Worm (Caenorhabditis elegans) whole organism, dauer: ENCODE results near the gene T04C12.9.

Experiments used
- unc-62 ChIP-seq: sonication (generic microtip); optimal IDR thresholded peaks from 2 replicates; lab custom pipeline; 2017; ENCODE audit warnings: missing biosample characterization, missing genetic modification reagents, missing genetic modification characterization

The T04C12.9 gene

ce11 chrV:11013179-11013578 is 49.8 kb downstream of the T04C12.9 start:
- TF ChIP-seq unc-62 (GFP tag; lab: Kevin White, UChicago) = no peak

ce11 chrV:11012419-11012818 is 50.6 kb downstream of the T04C12.9 start, which contains the start of gene C13G3.1:
C13G3.1 (minus strand) TSS chrV:11012465.
- no peak for TF ChIP-seq unc-62 (GFP tag; lab: Kevin White, UChicago)
